Worm (Caenorhabditis elegans): ENCODE data around the gene C50F7.9.

- TF ChIP-seq nhr-28 (tag; optimal IDR thresholded peaks at IDR 0.05) = no peak
- TF ChIP-seq blmp-1 (tag; optimal IDR thresholded peaks at IDR 0.05) = no peak
- TF ChIP-seq mep-1 (tag; optimal IDR thresholded peaks at IDR 0.05) = no peak
- no peak for TF ChIP-seq pha-4 (tag; optimal IDR thresholded peaks at IDR 0.05)
- TF ChIP-seq lsy-2 (tag; optimal IDR thresholded peaks at IDR 0.05) = no peak
Observed at ce11 chrIV:7747838-7748237, 16.0 kb upstream of the C50F7.9 start, which contains the start of gene klo-1.

Data from whole organism, mixed stage, embryonic.